Worm (Caenorhabditis elegans) whole organism, midembryonic: ENCODE results near the gene W10G11.3.

Experiments used
- T22C8.4 ChIP-seq: fragments of 200-800 bp; sonication (Bioruptor generic); IDR thresholded peaks from 2 replicates; pipeline ENCODE4 v1.3.6; 2022; ENCODE audit warnings: missing genetic modification characterization, missing compliant biosample characterization
- cog-1 ChIP-seq: sonication (generic microtip); optimal IDR thresholded peaks from 2 replicates; lab custom pipeline; 2016; ENCODE audit warnings: missing genetic modification characterization, missing compliant biosample characterization
- flt-1 ChIP-seq: fragments of 200-800 bp; sonication (Bioruptor generic); IDR thresholded peaks from 2 replicates; pipeline ENCODE4 v1.3.6; 2022; ENCODE audit warnings: missing genetic modification characterization, missing compliant biosample characterization
- klf-2 ChIP-seq: fragments of 200-800 bp; sonication (Bioruptor generic); conservative IDR thresholded peaks from 2 replicates; pipeline ENCODE4 v1.3.6; 2022; ENCODE audit warnings: missing genetic modification reagents, missing genetic modification characterization, missing compliant biosample characterization
- med-1 ChIP-seq: sonication (generic microtip); optimal IDR thresholded peaks from 2 replicates; lab custom pipeline; 2017; ENCODE audit warnings: missing genetic modification characterization, mild to moderate bottlenecking, missing compliant biosample characterization, antibody characterized with exemption, missing genetic modification reagents; ENCODE audit not compliant: insufficient read depth
- ref-1 ChIP-seq: fragments of 200-800 bp; sonication (Bioruptor generic); conservative IDR thresholded peaks from 2 replicates; pipeline ENCODE4 v1.3.6; 2022; ENCODE audit warnings: missing genetic modification reagents, missing genetic modification characterization, missing compliant biosample characterization
- tab-1 ChIP-seq: fragments of 200-800 bp; sonication (Bioruptor generic); IDR thresholded peaks from 2 replicates; pipeline ENCODE4 v1.3.6; 2022; ENCODE audit warnings: missing genetic modification characterization, missing compliant biosample characterization
- ztf-23 ChIP-seq: fragments of 200-800 bp; sonication (Bioruptor generic); IDR thresholded peaks from 2 replicates; pipeline ENCODE4 v1.3.6; 2022; ENCODE audit warnings: missing genetic modification reagents, missing genetic modification characterization, missing compliant biosample characterization
- ztf-29 ChIP-seq: fragments of 200-800 bp; sonication (Bioruptor generic); IDR thresholded peaks from 2 replicates; pipeline ENCODE4 v1.3.6; 2022; ENCODE audit warnings: missing genetic modification reagents, missing genetic modification characterization, missing compliant biosample characterization

DNA sequence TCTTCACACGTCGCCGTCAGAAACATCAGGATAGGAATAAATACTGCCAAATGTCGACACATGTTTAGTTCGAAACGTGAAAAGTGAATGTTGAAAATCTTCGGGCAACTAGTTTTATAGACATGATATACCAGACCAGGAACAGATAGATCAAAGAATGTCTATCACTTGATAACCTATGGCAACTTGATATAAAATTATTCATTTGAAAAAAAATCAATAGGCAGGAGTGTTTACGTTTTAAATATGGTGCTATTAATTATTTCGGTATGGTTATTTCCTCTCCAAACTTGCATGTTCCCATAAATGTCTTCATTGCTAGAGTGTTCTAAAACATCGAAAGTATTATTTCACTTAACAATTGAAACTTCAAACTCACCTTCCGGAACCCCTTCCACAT, 758 bp downstream of the W10G11.3 start, which contains the start of gene W10G11.2:
- TF ChIP-seq cog-1 (tag; lab: Kevin White, UChicago) (no peak), flt-1 (GFP tag; lab: Robert Waterston, UW) (no peak), med-1 (no peak), T22C8.4 (GFP tag; lab: Robert Waterston, UW) (no peak), ref-1 (no peak), tab-1 (no peak), klf-2 (GFP tag; lab: Robert Waterston, UW) (no peak), ztf-23 (no peak), ztf-29 (GFP tag; lab: Robert Waterston, UW) (no peak)
